Worm (Caenorhabditis elegans): ENCODE measurements around the gene W02D7.11.

The W02D7.11 gene

DNA sequence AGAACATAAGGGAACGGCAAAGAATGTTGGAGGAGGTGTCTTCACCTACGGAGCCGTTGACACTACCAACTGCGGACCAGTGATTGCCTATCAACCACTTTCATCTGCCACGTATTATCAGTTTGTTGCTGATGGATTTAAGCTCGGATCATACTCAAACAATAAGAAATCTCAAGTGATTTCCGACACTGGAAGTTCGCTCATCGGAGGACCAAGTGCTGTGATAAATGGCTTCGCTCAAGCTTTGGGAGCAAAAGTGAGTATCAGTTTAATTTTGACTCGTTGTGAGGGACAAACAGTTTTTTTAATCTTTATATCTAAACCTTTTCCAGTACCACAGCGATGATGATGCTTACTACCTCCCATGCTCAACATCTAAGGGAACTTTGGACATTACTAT lies 32.9 kb downstream of the W02D7.11 start:
- TF ChIP-seq elt-2 (tag; optimal IDR thresholded peaks at IDR 0.05) (no peak), ceh-19 (GFP tag; optimal IDR thresholded peaks at IDR 0.05) (no peak), F13H6.1 (tag; optimal IDR thresholded peaks at IDR 0.05) (no peak), unc-42 (tag; optimal IDR thresholded peaks at IDR 0.05) (no peak), ceh-6 (GFP tag; optimal IDR thresholded peaks at IDR 0.05) (no peak), unc-86 (tag; optimal IDR thresholded peaks at IDR 0.05) (no peak), C08G9.2 (tag; optimal IDR thresholded peaks at IDR 0.05) (no peak)

DNA sequence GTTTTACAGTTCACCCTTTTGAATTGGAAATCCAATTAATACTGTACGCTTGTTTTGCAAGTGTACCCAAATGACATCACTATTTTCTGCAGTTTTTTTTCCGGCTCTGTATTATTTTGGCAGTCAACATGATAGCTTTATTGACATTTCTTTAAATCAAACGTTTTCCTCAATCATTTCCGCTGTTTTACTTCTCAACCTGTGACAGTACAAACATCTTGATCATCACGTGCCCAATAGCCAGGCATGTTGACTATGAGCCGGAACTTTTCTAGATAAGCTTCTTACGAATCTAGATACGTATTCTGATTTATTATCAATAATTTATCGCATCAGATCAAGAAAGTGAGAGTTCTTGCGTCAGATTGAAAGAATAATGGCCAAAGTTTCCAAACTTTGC lies 34.4 kb downstream of the W02D7.11 start:
- TF ChIP-seq mec-3 (tag; optimal IDR thresholded peaks at IDR 0.05; ENCODE audit: borderline replicate concordance), result no peak

DNA sequence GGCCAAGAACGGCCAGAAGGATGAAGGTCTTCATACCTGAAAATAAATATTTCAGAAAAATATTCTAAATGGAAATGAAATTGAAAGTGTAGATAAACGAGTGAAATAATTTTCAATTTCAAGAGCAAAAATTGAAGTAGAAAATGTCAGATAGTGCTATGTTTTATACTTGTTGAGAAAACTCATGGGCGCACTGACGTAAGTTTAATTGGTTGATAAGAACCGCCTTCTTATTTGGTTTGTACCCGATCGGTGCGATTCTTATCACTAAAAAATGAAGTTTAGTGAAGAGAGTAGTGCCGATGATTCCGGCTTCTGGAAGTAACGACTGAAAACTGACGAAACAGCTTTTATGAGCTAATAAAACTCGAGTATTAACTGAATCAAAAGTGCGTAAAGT lies 35.4 kb downstream of the W02D7.11 start, which contains the start of the genes asp-6 and asp-12:
Gene asp-6, minus strand, starts transcription at position 36 of the 400 bp plus-strand sequence.
Gene asp-12, plus strand, starts transcription at position 309 of the 400 bp plus-strand sequence.
- TF ChIP-seq pros-1 (tag; optimal IDR thresholded peaks at IDR 0.05) (no peak), elt-2 (tag; optimal IDR thresholded peaks at IDR 0.05) (peak; percentile 46), pqm-1 (tag; optimal IDR thresholded peaks at IDR 0.05) (peak; percentile 2), npax-4 (tag; optimal IDR thresholded peaks at IDR 0.05) (no peak)

DNA sequence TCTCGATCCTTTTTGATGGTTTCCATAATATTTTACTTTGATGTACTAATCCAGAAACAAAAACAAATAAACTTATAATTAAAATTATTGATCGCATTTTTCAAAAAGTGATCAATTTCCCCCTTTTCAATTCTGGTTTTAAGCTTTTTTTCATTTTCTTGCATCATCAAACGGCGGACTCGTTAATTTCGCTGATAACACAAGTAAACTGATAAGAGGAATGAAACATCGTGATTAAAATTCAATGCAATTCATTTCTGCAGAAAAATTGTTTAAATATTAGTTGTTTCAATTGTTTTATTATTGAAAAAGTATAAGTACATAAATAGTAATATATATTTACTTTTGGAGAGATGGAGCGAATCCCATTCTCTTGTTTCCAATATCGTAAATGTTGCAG lies 37.0 kb downstream of the W02D7.11 start:
- TF ChIP-seq elt-2 (tag; optimal IDR thresholded peaks at IDR 0.05), result peak; percentile 77
- TF ChIP-seq nfya-1 (tag; optimal IDR thresholded peaks at IDR 0.05), result no peak
- no peak for TF ChIP-seq ets-4 (tag; optimal IDR thresholded peaks at IDR 0.05)

DNA sequence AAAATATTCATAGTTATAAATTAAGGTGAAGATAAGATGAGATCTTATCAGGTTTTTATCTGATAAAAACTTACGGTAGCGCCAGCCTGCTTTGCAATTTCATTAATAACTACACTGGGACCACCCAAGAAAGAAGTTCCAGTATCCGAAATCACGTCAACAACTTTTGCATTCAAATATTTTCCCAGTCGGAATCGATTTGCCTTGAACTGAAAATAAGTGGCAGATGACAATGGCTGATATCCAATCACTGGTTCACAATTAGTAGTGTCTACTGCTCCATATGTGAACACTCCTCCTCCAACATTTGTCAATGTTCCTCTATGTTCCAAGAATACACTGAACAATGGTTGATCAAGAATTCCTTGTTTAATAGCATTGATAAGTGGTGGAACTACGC lies 38.1 kb downstream of the W02D7.11 start, which contains the start of gene F21F8.5:
Gene F21F8.5, minus strand, starts transcription at position 101 of the 400 bp plus-strand sequence.
- TF ChIP-seq dve-1 (tag; optimal IDR thresholded peaks at IDR 0.05) (no peak), F13H6.1 (tag; optimal IDR thresholded peaks at IDR 0.05) (no peak), C38D4.7 (GFP tag; optimal IDR thresholded peaks at IDR 0.05) (no peak), mec-3 (tag; optimal IDR thresholded peaks at IDR 0.05; ENCODE audit: borderline replicate concordance) (no peak), pax-1 (tag; optimal IDR thresholded peaks at IDR 0.05) (no peak), ceh-30 (tag; optimal IDR thresholded peaks at IDR 0.05) (no peak), pha-4 (tag; optimal IDR thresholded peaks at IDR 0.05) (no peak), elt-2 (tag; optimal IDR thresholded peaks at IDR 0.05) (no peak), ceh-34 (tag; optimal IDR thresholded peaks at IDR 0.05) (no peak)

DNA sequence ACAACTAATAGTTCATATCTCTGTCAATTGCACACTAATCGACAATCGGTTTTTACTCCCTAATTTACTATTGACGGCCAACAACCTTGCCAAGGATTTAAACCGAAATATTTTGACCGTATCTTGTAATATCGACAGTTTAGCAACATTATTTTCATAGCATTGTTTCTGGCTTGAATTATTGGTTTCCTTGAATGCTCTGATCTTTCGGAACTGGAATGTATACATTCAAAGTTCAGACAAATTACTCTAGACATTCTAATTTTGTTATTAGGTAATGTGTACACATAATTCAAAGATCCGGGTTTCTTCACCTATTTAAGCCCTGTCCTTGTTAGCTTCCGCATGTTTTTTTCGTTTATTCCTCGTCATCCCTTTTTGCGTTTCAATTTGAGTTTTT lies 40.4 kb downstream of the W02D7.11 start, which contains the start of gene C16D9.9:
Gene C16D9.9, plus strand, starts transcription at position 301 of the 400 bp plus-strand sequence.
- no peak for TF ChIP-seq tbx-2 (tag; optimal IDR thresholded peaks at IDR 0.05)
- TF ChIP-seq hlh-13 (GFP tag; optimal IDR thresholded peaks at IDR 0.05), result no peak
- TF ChIP-seq ceh-48 (tag; optimal IDR thresholded peaks at IDR 0.05), result no peak
- no peak for TF ChIP-seq ceh-30 (tag; optimal IDR thresholded peaks at IDR 0.05)
- no peak for TF ChIP-seq T23F11.4 (GFP tag; optimal IDR thresholded peaks at IDR 0.05)
- no peak for TF ChIP-seq lim-6 (tag; optimal IDR thresholded peaks at IDR 0.05)
- no peak for TF ChIP-seq mec-3 (tag; optimal IDR thresholded peaks at IDR 0.05; ENCODE audit: borderline replicate concordance)
- no peak for TF ChIP-seq C08G9.2 (tag; optimal IDR thresholded peaks at IDR 0.05)
- no peak for TF ChIP-seq dve-1 (tag; optimal IDR thresholded peaks at IDR 0.05)
- no peak for TF ChIP-seq ceh-19 (GFP tag; optimal IDR thresholded peaks at IDR 0.05)
- TF ChIP-seq che-1 (tag; optimal IDR thresholded peaks at IDR 0.05), result no peak
- no peak for TF ChIP-seq sdc-2 (tag; optimal IDR thresholded peaks at IDR 0.05)
- no peak for TF ChIP-seq gmeb-2 (tag; optimal IDR thresholded peaks at IDR 0.05)
- no peak for TF ChIP-seq K02D7.2 (tag; optimal IDR thresholded peaks at IDR 0.05)
- no peak for TF ChIP-seq syd-9 (tag; optimal IDR thresholded peaks at IDR 0.05)
- no peak for TF ChIP-seq ahr-1 (tag; optimal IDR thresholded peaks at IDR 0.05)
- no peak for TF ChIP-seq odd-2 (tag; optimal IDR thresholded peaks at IDR 0.05)
- TF ChIP-seq pat-9 (tag; optimal IDR thresholded peaks at IDR 0.05), result no peak
- TF ChIP-seq ama-1 (optimal IDR thresholded peaks at IDR 0.05), result no peak
- TF ChIP-seq pros-1 (tag; optimal IDR thresholded peaks at IDR 0.05), result no peak
